Worm (Caenorhabditis elegans) whole organism, mixed stage, embryonic: Measurements from ENCODE around the gene F13D2.1.

Experiments
- M03D4.4 ChIP-seq: sonication (generic microtip); optimal IDR thresholded peaks from 2 replicates; lab custom pipeline; 2017; ENCODE audit warnings: mild to moderate bottlenecking, missing genetic modification characterization, missing compliant biosample characterization
- bed-3 ChIP-seq: fragments of 200-800 bp; sonication (Bioruptor generic); optimal IDR thresholded peaks from 3 replicates; lab custom pipeline; 2018; ENCODE audit warnings: mild to moderate bottlenecking, missing genetic modification characterization, moderate library complexity, missing compliant biosample characterization
- ceh-39 ChIP-seq: fragments of 150-350 bp; optimal IDR thresholded peaks from 2 replicates; lab custom pipeline; 2014; ENCODE audit warnings: missing biosample characterization, missing genetic modification characterization
- ceh-43 ChIP-seq: fragments of 200-800 bp; sonication (Bioruptor generic); optimal IDR thresholded peaks from 2 replicates; lab custom pipeline; 2018; ENCODE audit warnings: mild to moderate bottlenecking, missing genetic modification characterization, moderate library complexity, missing compliant biosample characterization
- ceh-83 ChIP-seq: fragments of 200-800 bp; sonication (Bioruptor generic); optimal IDR thresholded peaks from 2 replicates; lab custom pipeline; 2018; ENCODE audit warnings: mild to moderate bottlenecking, missing genetic modification characterization, missing compliant biosample characterization
- ces-1 ChIP-seq: fragments of 150-350 bp; optimal IDR thresholded peaks from 2 replicates; lab custom pipeline; 2014; ENCODE audit warnings: missing biosample characterization, missing genetic modification reagents, missing genetic modification characterization
- cnd-1 ChIP-seq: fragments of 200-800 bp; sonication (Bioruptor generic); optimal IDR thresholded peaks from 2 replicates; lab custom pipeline; 2018; ENCODE audit warnings: mild to moderate bottlenecking, missing genetic modification characterization, missing compliant biosample characterization
- elt-1 ChIP-seq: sonication (generic microtip); optimal IDR thresholded peaks from 2 replicates; lab custom pipeline; 2017; ENCODE audit warnings: missing genetic modification characterization, mild to moderate bottlenecking, missing compliant biosample characterization, antibody characterized with exemption, moderate library complexity, borderline replicate concordance; ENCODE audit not compliant: insufficient read depth
- elt-3 ChIP-seq: fragments of 150-350 bp; optimal IDR thresholded peaks from 2 replicates; lab custom pipeline; 2014; ENCODE audit warnings: missing biosample characterization, missing genetic modification characterization
- flh-1 ChIP-seq: fragments of 200-800 bp; sonication (Bioruptor generic); optimal IDR thresholded peaks from 2 replicates; lab custom pipeline; 2018; ENCODE audit warnings: mild to moderate bottlenecking, missing genetic modification characterization, moderate library complexity, missing compliant biosample characterization
- ham-2 ChIP-seq: fragments of 200-800 bp; sonication (Bioruptor generic); optimal IDR thresholded peaks from 2 replicates; lab custom pipeline; 2018; ENCODE audit warnings: mild to moderate bottlenecking, missing genetic modification characterization, missing compliant biosample characterization
- hlh-1 ChIP-seq: fragments of 150-350 bp; optimal IDR thresholded peaks from 2 replicates; lab custom pipeline; 2014; ENCODE audit warnings: missing biosample characterization, missing genetic modification reagents, missing genetic modification characterization
- lin-13 ChIP-seq: fragments of 150-350 bp; optimal IDR thresholded peaks from 2 replicates; lab custom pipeline; 2014; ENCODE audit warnings: missing biosample characterization, missing genetic modification characterization
- lin-32 ChIP-seq: fragments of 200-800 bp; sonication (Bioruptor generic); optimal IDR thresholded peaks from 2 replicates; lab custom pipeline; 2018; ENCODE audit warnings: mild to moderate bottlenecking, missing genetic modification characterization, missing compliant biosample characterization
- mab-5 ChIP-seq: fragments of 150-350 bp; optimal IDR thresholded peaks from 2 replicates; lab custom pipeline; 2014; ENCODE audit warnings: missing biosample characterization, missing genetic modification characterization
- mep-1 ChIP-seq: fragments of 150-350 bp; optimal IDR thresholded peaks from 2 replicates; lab custom pipeline; 2017; ENCODE audit warnings: missing biosample characterization, missing genetic modification reagents, missing genetic modification characterization, inconsistent platforms
- mls-2 ChIP-seq: sonication (generic microtip); optimal IDR thresholded peaks from 2 replicates; lab custom pipeline; 2016; ENCODE audit warnings: mild to moderate bottlenecking, missing genetic modification characterization, moderate library complexity, missing compliant biosample characterization
- nhr-12 ChIP-seq: fragments of 150-350 bp; optimal IDR thresholded peaks from 2 replicates; lab custom pipeline; 2014; ENCODE audit warnings: missing biosample characterization, missing genetic modification characterization
- nhr-28 ChIP-seq: fragments of 150-350 bp; optimal IDR thresholded peaks from 2 replicates; lab custom pipeline; 2014; ENCODE audit warnings: missing biosample characterization, missing genetic modification characterization
- nhr-76 ChIP-seq: sonication (generic microtip); optimal IDR thresholded peaks from 2 replicates; lab custom pipeline; 2017; ENCODE audit warnings: missing biosample characterization, missing genetic modification characterization
- pha-4 ChIP-seq: fragments of 150-350 bp; optimal IDR thresholded peaks from 2 replicates; lab custom pipeline; 2018; ENCODE audit warnings: missing biosample characterization, missing genetic modification reagents, missing genetic modification characterization
- sem-2 ChIP-seq: fragments of 200-800 bp; sonication (Bioruptor generic); optimal IDR thresholded peaks from 2 replicates; lab custom pipeline; 2018; ENCODE audit warnings: mild to moderate bottlenecking, missing genetic modification characterization, missing compliant biosample characterization
- snpc-4 ChIP-seq: fragments of 150-350 bp; optimal IDR thresholded peaks from 2 replicates; lab custom pipeline; 2014; ENCODE audit warnings: missing biosample characterization, missing genetic modification characterization
- sptf-1 ChIP-seq: sonication (generic microtip); optimal IDR thresholded peaks from 2 replicates; lab custom pipeline; 2017; ENCODE audit warnings: mild to moderate bottlenecking, missing genetic modification characterization, moderate library complexity, missing compliant biosample characterization
- tbx-8 ChIP-seq: fragments of 200-800 bp; sonication (Bioruptor generic); optimal IDR thresholded peaks from 2 replicates; lab custom pipeline; 2018; ENCODE audit warnings: mild to moderate bottlenecking, missing genetic modification characterization, moderate library complexity, missing compliant biosample characterization
- unc-120 ChIP-seq: sonication (generic microtip); optimal IDR thresholded peaks from 2 replicates; lab custom pipeline; 2017; ENCODE audit warnings: missing genetic modification characterization, missing compliant biosample characterization; ENCODE audit not compliant: poor library complexity, severe bottlenecking
- unc-39 ChIP-seq: fragments of 150-350 bp; optimal IDR thresholded peaks from 2 replicates; lab custom pipeline; 2014; ENCODE audit warnings: missing biosample characterization, missing genetic modification characterization
- unc-62 ChIP-seq: fragments of 150-350 bp; optimal IDR thresholded peaks from 2 replicates; lab custom pipeline; 2014; ENCODE audit warnings: missing biosample characterization, missing genetic modification reagents, missing genetic modification characterization
- zip-8 ChIP-seq: fragments of 150-350 bp; optimal IDR thresholded peaks from 2 replicates; lab custom pipeline; 2014; ENCODE audit warnings: missing biosample characterization, missing genetic modification characterization
- ztf-11 ChIP-seq: fragments of 150-350 bp; optimal IDR thresholded peaks from 2 replicates; lab custom pipeline; 2014; ENCODE audit warnings: missing biosample characterization, missing genetic modification characterization

Gene F13D2.1

ce11 chrX:11203773-11204172 is 14.4 kb upstream of the F13D2.1 start, which contains the start of gene C34F6.11:
TSS of gene C34F6.11 (minus strand) at chrX:11203932.
- TF ChIP-seq sem-2 (GFP tag; lab: Kevin White, UChicago) (no peak), lin-32 (GFP tag; lab: Kevin White, UChicago) (no peak), ceh-39 (no peak), ham-2 (no peak), unc-62 (no peak), mep-1 (tag; lab: Kevin White, UChicago) (no peak), ceh-43 (no peak), elt-1 (tag; lab: Kevin White, UChicago) (no peak), elt-3 (tag; lab: Kevin White, UChicago) (no peak), mls-2 (tag; lab: Kevin White, UChicago) (no peak), ces-1 (GFP tag; lab: Kevin White, UChicago) (no peak), bed-3 (GFP tag; lab: Kevin White, UChicago) (no peak), nhr-76 (tag; lab: Kevin White, UChicago) (no peak), zip-8 (tag; lab: Kevin White, UChicago) (no peak), pha-4 (tag; lab: Kevin White, UChicago) (no peak), unc-120 (tag; lab: Kevin White, UChicago) (no peak), hlh-1 (tag; lab: Kevin White, UChicago) (no peak)
- TF ChIP-seq, all 35 proteins: peak for 0

ce11 chrX:11201165-11201564 is 11.8 kb upstream of the F13D2.1 start, which contains the start of gene col-179:
TSS of gene col-179 (plus strand) at chrX:11201465.
- TF ChIP-seq ham-2 (no peak), nhr-12 (tag; lab: Kevin White, UChicago) (no peak), mls-2 (tag; lab: Kevin White, UChicago) (no peak), mep-1 (tag; lab: Kevin White, UChicago) (no peak), snpc-4 (tag; lab: Kevin White, UChicago) (no peak), cnd-1 (tag; lab: Kevin White, UChicago) (no peak), ceh-83 (no peak), unc-39 (no peak), ztf-11 (tag; lab: Kevin White, UChicago) (no peak), sptf-1 (tag; lab: Kevin White, UChicago) (no peak), nhr-28 (tag; lab: Kevin White, UChicago) (no peak), elt-1 (tag; lab: Kevin White, UChicago) (no peak), ceh-43 (no peak), zip-8 (tag; lab: Kevin White, UChicago) (no peak), tbx-8 (GFP tag; lab: Kevin White, UChicago) (no peak), ceh-39 (no peak), pha-4 (tag; lab: Kevin White, UChicago) (no peak), sem-2 (GFP tag; lab: Kevin White, UChicago) (no peak), lin-13 (tag; lab: Kevin White, UChicago) (no peak)
- TF ChIP-seq, all 35 proteins: peak for 0

- TF ChIP-seq elt-1 (tag; lab: Kevin White, UChicago): no peak
- no peak for TF ChIP-seq ceh-83
- no peak for TF ChIP-seq bed-3 (GFP tag; lab: Kevin White, UChicago)
- TF ChIP-seq mab-5 (tag; lab: Kevin White, UChicago): no peak
- TF ChIP-seq elt-3 (tag; lab: Kevin White, UChicago): no peak
- TF ChIP-seq ham-2: no peak
- no peak for TF ChIP-seq M03D4.4 (tag; lab: Kevin White, UChicago)
- no peak for TF ChIP-seq tbx-8 (GFP tag; lab: Kevin White, UChicago)
- TF ChIP-seq hlh-1 (tag; lab: Kevin White, UChicago): no peak
- no peak for TF ChIP-seq nhr-76 (tag; lab: Kevin White, UChicago)
- TF ChIP-seq flh-1 (GFP tag; lab: Kevin White, UChicago): no peak
- no peak for TF ChIP-seq unc-120 (tag; lab: Kevin White, UChicago)
These were observed 9.7 kb upstream of the F13D2.1 start, which contains the start of gene col-178 for ce11 chrX:11199155-11199554. TSS of gene col-178 (plus strand) at chrX:11199455.

ce11 chrX:11196741-11197140 is 7.3 kb upstream of the F13D2.1 start, which contains the start of gene C34F6.1:
TSS of gene C34F6.1 (minus strand) at chrX:11196841.
- TF ChIP-seq ceh-83: no peak
- no peak for TF ChIP-seq tbx-8 (GFP tag; lab: Kevin White, UChicago)
- no peak for TF ChIP-seq zip-8 (tag; lab: Kevin White, UChicago)

ce11 chrX:11193670-11194069 is 4.3 kb upstream of the F13D2.1 start:
- TF ChIP-seq ztf-11 (tag; lab: Kevin White, UChicago) (no peak), hlh-1 (tag; lab: Kevin White, UChicago) (peak; percentile 90)
